Fruit fly (Drosophila melanogaster): ENCODE results near the gene B9d2.
A peak's percentile ranks its signal among the peaks of the same experiment; 100 is the strongest.

B9d2 gene

dm6 chr2L:6088371-6089365, 41.8 kb downstream of the B9d2 start (continued):
- TF ChIP-seq Bgb (GFP tag; IDR thresholded peaks at IDR 0.05; ENCODE audit: partially characterized antibody), result peak; percentile 75
- TF ChIP-seq Xrp1 (GFP tag; IDR thresholded peaks at IDR 0.05), result 0 out of 2 replicates have a peak, but pooled peaks have one; percentile 5
- peak; percentile 55; the same call in 1 of the 2 replicates for TF ChIP-seq Awh (GFP tag; IDR thresholded peaks at IDR 0.05)
- peak; percentile 38 for TF ChIP-seq CG6765 (GFP tag; optimal IDR thresholded peaks at IDR 0.05)
- TF ChIP-seq CG7745 (tag; optimal IDR thresholded peaks at IDR 0.05), result peak; percentile 52
- no peak for TF ChIP-seq CG11085 (GFP tag; IDR thresholded peaks at IDR 0.05)
- TF ChIP-seq CG31441 (GFP tag; IDR thresholded peaks at IDR 0.05), result 0 out of 2 replicates have a peak, but pooled peaks have one; percentile 13
- no peak for TF ChIP-seq CG12219 (GFP tag; optimal IDR thresholded peaks at IDR 0.05)
- no peak for TF ChIP-seq luna (GFP tag; optimal IDR thresholded peaks at IDR 0.05)
- TF ChIP-seq crc (GFP tag; optimal IDR thresholded peaks at IDR 0.05), result no peak
- no peak for TF ChIP-seq Nf-YA (GFP tag; IDR thresholded peaks at IDR 0.05)
- TF ChIP-seq cato (GFP tag; optimal IDR thresholded peaks at IDR 0.05; ENCODE audit: borderline replicate concordance), result no peak
- no peak for TF ChIP-seq fd96Cb (tag; optimal IDR thresholded peaks at IDR 0.05)
- TF ChIP-seq CG10543 (GFP tag; optimal IDR thresholded peaks at IDR 0.05), result peak; percentile 98
- no peak for TF ChIP-seq Rfx (GFP tag; IDR thresholded peaks at IDR 0.05)
- TF ChIP-seq Atf3 (GFP tag; optimal IDR thresholded peaks at IDR 0.05), result peak; percentile 11
- no peak for TF ChIP-seq bigmax (GFP tag; optimal IDR thresholded peaks at IDR 0.05)
- no peak for TF ChIP-seq CG43689 (GFP tag; IDR thresholded peaks at IDR 0.05)
- TF ChIP-seq gem (tag; optimal IDR thresholded peaks at IDR 0.05), result peak; percentile 63
- TF ChIP-seq hth (optimal IDR thresholded peaks at IDR 0.05), result no peak
- TF ChIP-seq CrebB (tag; optimal IDR thresholded peaks at IDR 0.05), result peak; percentile 62
- TF ChIP-seq CG11695 (GFP tag; IDR thresholded peaks at IDR 0.05), result peak; percentile 53; the same call in 1 of the 3 replicates
- peak; percentile 51 for TF ChIP-seq CG17568 (GFP tag; optimal IDR thresholded peaks at IDR 0.05)
- TF ChIP-seq CG10274 (GFP tag; optimal IDR thresholded peaks at IDR 0.05), result no peak
- TF ChIP-seq CG8281 (tag; optimal IDR thresholded peaks at IDR 0.05), result peak; percentile 39
- TF ChIP-seq slbo (GFP tag; IDR thresholded peaks at IDR 0.05), result peak; percentile 15; the same call in 1 of the 2 replicates
- TF ChIP-seq Blimp-1 (GFP tag; optimal IDR thresholded peaks at IDR 0.05), result peak; percentile 97
- peak; percentile 90 for TF ChIP-seq Deaf1 (tag; optimal IDR thresholded peaks at IDR 0.05)
- no peak for TF ChIP-seq odd (GFP tag; optimal IDR thresholded peaks at IDR 0.05)
- TF ChIP-seq CG4282 (GFP tag; optimal IDR thresholded peaks at IDR 0.05), result peak; percentile 34
- TF ChIP-seq vnd (GFP tag; IDR thresholded peaks at IDR 0.05; ENCODE audit: partially characterized antibody), result no peak
- TF ChIP-seq CG14441 (GFP tag; IDR thresholded peaks at IDR 0.05), result no peak
- peak; percentile 63 for TF ChIP-seq ewg (GFP tag; optimal IDR thresholded peaks at IDR 0.05)
- TF ChIP-seq GATAe (GFP tag; conservative IDR thresholded peaks at IDR 0.05), result peak; percentile 66; the same call in 1 of the 2 replicates
- 0 out of 3 replicates have a peak, but pooled peaks have one; percentile 20 for TF ChIP-seq Doc3 (GFP tag; IDR thresholded peaks at IDR 0.05; ENCODE audit: partially characterized antibody)
- peak; percentile 23 for TF ChIP-seq CG13624 (GFP tag; optimal IDR thresholded peaks at IDR 0.05)
- TF ChIP-seq pnt (GFP tag; optimal IDR thresholded peaks at IDR 0.05), result no peak
- TF ChIP-seq caup (GFP tag; optimal IDR thresholded peaks at IDR 0.05; ENCODE audit: severe bottlenecking), result peak; percentile 35
- peak; percentile 13 for TF ChIP-seq CG12299 (tag; optimal IDR thresholded peaks at IDR 0.05)
- peak; percentile 90 for TF ChIP-seq HmgD (GFP tag; optimal IDR thresholded peaks at IDR 0.05)
- peak; percentile 72; the same call in 1 of the 3 replicates for TF ChIP-seq CG6175 (GFP tag; IDR thresholded peaks at IDR 0.05)
- TF ChIP-seq CG7271 (tag; optimal IDR thresholded peaks at IDR 0.05), result no peak
- TF ChIP-seq bowl (GFP tag; IDR thresholded peaks at IDR 0.05), result no peak
- peak; percentile 27 for TF ChIP-seq CG17829 (tag; optimal IDR thresholded peaks at IDR 0.05)
- no peak for TF ChIP-seq CG1602 (GFP tag; optimal IDR thresholded peaks at IDR 0.05)
- TF ChIP-seq CG4404 (GFP tag; IDR thresholded peaks at IDR 0.05), result no peak
- peak in 1 of 2 experiments; percentile 82 for TF ChIP-seq Hr78 (GFP tag; optimal IDR thresholded peaks at IDR 0.05)

All from whole organism, embryonic.